Worm (Caenorhabditis elegans): ENCODE results near the gene wnk-1.

The wnk-1 gene

ce11 chrIV:9196755-9197154 lies 3.1 kb upstream of the wnk-1 start (continued):
- TF ChIP-seq skn-1 (tag; optimal IDR thresholded peaks at IDR 0.05): peak; percentile 52
- TF ChIP-seq nhr-77 (tag; optimal IDR thresholded peaks at IDR 0.05): peak; percentile 41
- no peak for TF ChIP-seq nhr-11 (tag; optimal IDR thresholded peaks at IDR 0.05)
- peak; percentile 41 for TF ChIP-seq mef-2 (tag; optimal IDR thresholded peaks at IDR 0.05)
- peak; percentile 80 for TF ChIP-seq nhr-71 (tag; optimal IDR thresholded peaks at IDR 0.05)
- no peak for TF ChIP-seq nhr-237 (tag; optimal IDR thresholded peaks at IDR 0.05)
- no peak for TF ChIP-seq lin-39 (tag; optimal IDR thresholded peaks at IDR 0.05)
- peak; percentile 23 to 60 for TF ChIP-seq lin-35 (GFP tag; optimal IDR thresholded peaks at IDR 0.05)
- TF ChIP-seq mab-9 (GFP tag; IDR thresholded peaks at IDR 0.05): no peak
- TF ChIP-seq unc-30 (tag; optimal IDR thresholded peaks at IDR 0.05): no peak
- no peak for TF ChIP-seq nhr-85 (tag)
- TF ChIP-seq nhr-84 (tag; optimal IDR thresholded peaks at IDR 0.05): no peak
- no peak for TF ChIP-seq pax-3 (tag; optimal IDR thresholded peaks at IDR 0.05)
- TF ChIP-seq nhr-19 (GFP tag; conservative IDR thresholded peaks at IDR 0.05): peak; percentile 55
- TF ChIP-seq aha-1 (tag; optimal IDR thresholded peaks at IDR 0.05): no peak
- TF ChIP-seq ztf-11 (tag; optimal IDR thresholded peaks at IDR 0.05): no peak
- no peak for TF ChIP-seq tlp-1 (tag; optimal IDR thresholded peaks at IDR 0.05)
- TF ChIP-seq nhr-28 (tag; optimal IDR thresholded peaks at IDR 0.05): no peak
- no peak for TF ChIP-seq C16A3.4 (tag; optimal IDR thresholded peaks at IDR 0.05)
- no peak for TF ChIP-seq pqm-1 (tag; optimal IDR thresholded peaks at IDR 0.05)
- TF ChIP-seq irx-1 (tag; optimal IDR thresholded peaks at IDR 0.05): peak; percentile 39
- no peak for TF ChIP-seq pag-3 (tag; optimal IDR thresholded peaks at IDR 0.05; ENCODE audit: borderline replicate concordance, insufficient read depth)
- peak; percentile 20 for TF ChIP-seq fkh-4 (tag; optimal IDR thresholded peaks at IDR 0.05; ENCODE audit: borderline replicate concordance)
- no peak for TF ChIP-seq unc-62 (GFP tag; optimal IDR thresholded peaks at IDR 0.05)
- TF ChIP-seq F16B12.6 (tag; optimal IDR thresholded peaks at IDR 0.05): no peak
- no peak for TF ChIP-seq ceh-63 (GFP tag; optimal IDR thresholded peaks at IDR 0.05)
- peak; percentile 61 to 70 for TF ChIP-seq efl-1 (optimal IDR thresholded peaks at IDR 0.05)
- peak; percentile 35 to 93 for TF ChIP-seq efl-1 (GFP tag; optimal IDR thresholded peaks at IDR 0.05 in 1 of 2)
- peak; percentile 29 for TF ChIP-seq ceh-8 (GFP tag; optimal IDR thresholded peaks at IDR 0.05)
- TF ChIP-seq swsn-7 (tag; optimal IDR thresholded peaks at IDR 0.05): peak; percentile 54
- TF ChIP-seq fos-1 (tag; optimal IDR thresholded peaks at IDR 0.05): peak; percentile 72
- no peak for TF ChIP-seq grh-1 (GFP tag; IDR thresholded peaks at IDR 0.05)

ce11 chrIV:9198136-9198535 lies 1.8 kb upstream of the wnk-1 start:
- no peak for TF ChIP-seq ceh-88 (GFP tag; IDR thresholded peaks at IDR 0.05)
- TF ChIP-seq ztf-4 (tag; optimal IDR thresholded peaks at IDR 0.05): peak; percentile 36
- TF ChIP-seq irx-1 (tag; optimal IDR thresholded peaks at IDR 0.05): peak; percentile 34
- no peak for TF ChIP-seq snpc-4 (tag; optimal IDR thresholded peaks at IDR 0.05)
- TF ChIP-seq nhr-28 (tag; optimal IDR thresholded peaks at IDR 0.05): no peak
- TF ChIP-seq tbx-2 (tag; optimal IDR thresholded peaks at IDR 0.05): peak; percentile 74
- peak; percentile 93 for TF ChIP-seq blmp-1 (tag; optimal IDR thresholded peaks at IDR 0.05)
- TF ChIP-seq nhr-77 (tag; optimal IDR thresholded peaks at IDR 0.05): no peak
- TF ChIP-seq efl-1 (optimal IDR thresholded peaks at IDR 0.05): peak; percentile 6 to 39
- TF ChIP-seq efl-1 (GFP tag; optimal IDR thresholded peaks at IDR 0.05 in 1 of 2): peak in 1 of 2 experiments; percentile 92
- peak; percentile 34 for TF ChIP-seq swsn-7 (tag; optimal IDR thresholded peaks at IDR 0.05)
- TF ChIP-seq ceh-82 (tag; optimal IDR thresholded peaks at IDR 0.05): no peak
- peak; percentile 7 for TF ChIP-seq lir-3 (tag; optimal IDR thresholded peaks at IDR 0.05; ENCODE audit: poor library complexity)
- TF ChIP-seq alr-1 (tag; optimal IDR thresholded peaks at IDR 0.05; ENCODE audit: borderline replicate concordance): no peak
- peak; percentile 60 for TF ChIP-seq fos-1 (tag; optimal IDR thresholded peaks at IDR 0.05)
- TF ChIP-seq fkh-4 (tag; optimal IDR thresholded peaks at IDR 0.05; ENCODE audit: borderline replicate concordance): no peak
- no peak for TF ChIP-seq aha-1 (tag; optimal IDR thresholded peaks at IDR 0.05)
- TF ChIP-seq dpl-1 (GFP tag; optimal IDR thresholded peaks at IDR 0.05): peak in 2 of 3 experiments; percentile 27 to 37
- no peak for TF ChIP-seq ztf-11 (tag; optimal IDR thresholded peaks at IDR 0.05)
- peak; percentile 55 for TF ChIP-seq nhr-47 (tag; optimal IDR thresholded peaks at IDR 0.05)
- TF ChIP-seq zip-4 (GFP tag; optimal IDR thresholded peaks at IDR 0.05): no peak
- TF ChIP-seq elt-2 (tag; optimal IDR thresholded peaks at IDR 0.05): peak; percentile 77
- peak; percentile 74 for TF ChIP-seq C16A3.4 (tag; optimal IDR thresholded peaks at IDR 0.05)
- peak; percentile 23 for TF ChIP-seq unc-130 (tag; optimal IDR thresholded peaks at IDR 0.05)
- peak; percentile 21 to 65 for TF ChIP-seq lsy-2 (tag; optimal IDR thresholded peaks at IDR 0.05)
- peak; percentile 30 for TF ChIP-seq xbp-1 (tag; optimal IDR thresholded peaks at IDR 0.05)
- peak; percentile 72 for TF ChIP-seq mep-1 (tag; optimal IDR thresholded peaks at IDR 0.05)
- TF ChIP-seq nhr-90 (tag; optimal IDR thresholded peaks at IDR 0.05; ENCODE audit: poor library complexity): peak; percentile 90
- no peak for TF ChIP-seq F16B12.6 (tag; optimal IDR thresholded peaks at IDR 0.05)
- peak; percentile 84 for TF ChIP-seq nhr-19 (GFP tag; conservative IDR thresholded peaks at IDR 0.05)
- TF ChIP-seq lin-14 (GFP tag; optimal IDR thresholded peaks at IDR 0.05): peak; percentile 85
- peak in 1 of 2 experiments; percentile 85 for TF ChIP-seq lin-35 (GFP tag; optimal IDR thresholded peaks at IDR 0.05)
- peak; percentile 90 for TF ChIP-seq nhr-71 (tag; optimal IDR thresholded peaks at IDR 0.05)
- peak; percentile 49 for TF ChIP-seq grh-1 (GFP tag; IDR thresholded peaks at IDR 0.05)
- TF ChIP-seq mab-9 (GFP tag; IDR thresholded peaks at IDR 0.05): no peak

Measured in whole organism, L1 larva.